Worm (Caenorhabditis elegans) whole organism, L3 larva: ENCODE measurements around the gene C27A7.8.

Source experiments
- ZK546.5 ChIP-seq: sonication (generic microtip); optimal IDR thresholded peaks from 2 replicates; lab custom pipeline; 2017; ENCODE audit warnings: missing biosample characterization, missing genetic modification characterization
- aly-2 ChIP-seq: fragments of 150-350 bp; optimal IDR thresholded peaks from 2 replicates; lab custom pipeline; 2014; ENCODE audit warnings: missing biosample characterization, missing genetic modification characterization
- ceh-16 ChIP-seq: sonication (generic microtip); optimal IDR thresholded peaks from 2 replicates; lab custom pipeline; 2017; ENCODE audit warnings: missing biosample characterization, missing genetic modification characterization
- ceh-82 ChIP-seq: fragments of 150-350 bp; optimal IDR thresholded peaks from 2 replicates; lab custom pipeline; 2014; ENCODE audit warnings: missing biosample characterization, missing genetic modification characterization
- daf-12 ChIP-seq: fragments of 150-350 bp; optimal IDR thresholded peaks from 2 replicates; lab custom pipeline; 2014; ENCODE audit warnings: missing biosample characterization, missing genetic modification reagents, missing genetic modification characterization
- egl-5 ChIP-seq: fragments of 150-350 bp; optimal IDR thresholded peaks from 2 replicates; lab custom pipeline; 2017; ENCODE audit warnings: missing biosample characterization, missing genetic modification reagents, missing genetic modification characterization, inconsistent platforms
- elt-1 ChIP-seq: fragments of 150-350 bp; optimal IDR thresholded peaks from 2 replicates; lab custom pipeline; 2014; ENCODE audit warnings: missing biosample characterization, missing genetic modification characterization
- elt-2 ChIP-seq: sonication (generic microtip); optimal IDR thresholded peaks from 2 replicates; lab custom pipeline; 2016; ENCODE audit warnings: missing genetic modification reagents, mild to moderate bottlenecking, missing genetic modification characterization, missing compliant biosample characterization
- eor-1 ChIP-seq, 2 experiments: fragments of 150-350 bp; optimal IDR thresholded peaks; 2 replicates each; lab custom pipeline; 2014 to 2018; ENCODE audit warnings: missing biosample characterization in 2 of 2, missing genetic modification characterization in 2 of 2
- fkh-2 ChIP-seq: fragments of 150-350 bp; optimal IDR thresholded peaks from 2 replicates; lab custom pipeline; 2014; ENCODE audit warnings: missing biosample characterization, missing genetic modification reagents, missing genetic modification characterization
- fos-1 ChIP-seq: fragments of 150-350 bp; optimal IDR thresholded peaks from 2 replicates; lab custom pipeline; 2014; ENCODE audit warnings: missing biosample characterization, missing genetic modification characterization
- hmg-11 ChIP-seq: sonication (generic microtip); optimal IDR thresholded peaks from 2 replicates; lab custom pipeline; 2016; ENCODE audit warnings: missing genetic modification characterization, missing compliant biosample characterization
- jun-1 ChIP-seq: fragments of 150-350 bp; optimal IDR thresholded peaks from 2 replicates; lab custom pipeline; 2014; ENCODE audit warnings: missing biosample characterization, missing genetic modification reagents, missing genetic modification characterization
- lin-15B ChIP-seq: fragments of 150-350 bp; optimal IDR thresholded peaks from 2 replicates; lab custom pipeline; 2014; ENCODE audit warnings: missing biosample characterization, missing genetic modification characterization
- lsy-12 ChIP-seq: sonication (generic microtip); optimal IDR thresholded peaks from 2 replicates; lab custom pipeline; 2016; ENCODE audit warnings: mild to moderate bottlenecking, missing genetic modification characterization, missing compliant biosample characterization
- mdl-1 ChIP-seq: fragments of 150-350 bp; optimal IDR thresholded peaks from 2 replicates; lab custom pipeline; 2014; ENCODE audit warnings: missing biosample characterization, missing genetic modification characterization
- nfya-1 ChIP-seq: sonication (generic microtip); optimal IDR thresholded peaks from 2 replicates; lab custom pipeline; 2017; ENCODE audit warnings: missing genetic modification characterization, mild to moderate bottlenecking, missing compliant biosample characterization, antibody characterized with exemption, moderate library complexity; ENCODE audit not compliant: insufficient read depth
- nhr-11 ChIP-seq: fragments of 150-350 bp; optimal IDR thresholded peaks from 2 replicates; lab custom pipeline; 2014; ENCODE audit warnings: missing biosample characterization, missing genetic modification characterization
- nhr-12 ChIP-seq: fragments of 150-350 bp; optimal IDR thresholded peaks from 2 replicates; lab custom pipeline; 2014; ENCODE audit warnings: missing biosample characterization, missing genetic modification characterization
- nhr-23 ChIP-seq: fragments of 150-350 bp; optimal IDR thresholded peaks from 2 replicates; lab custom pipeline; 2014; ENCODE audit warnings: missing biosample characterization, missing genetic modification reagents, missing genetic modification characterization
- nhr-237 ChIP-seq: fragments of 150-350 bp; optimal IDR thresholded peaks from 2 replicates; lab custom pipeline; 2014; ENCODE audit warnings: missing biosample characterization, missing genetic modification characterization
- nhr-25 ChIP-seq: sonication (generic microtip); optimal IDR thresholded peaks from 2 replicates; lab custom pipeline; 2017; ENCODE audit warnings: missing biosample characterization, missing genetic modification characterization
- nhr-28 ChIP-seq: fragments of 150-350 bp; optimal IDR thresholded peaks from 2 replicates; lab custom pipeline; 2014; ENCODE audit warnings: missing biosample characterization, missing genetic modification characterization
- nhr-67 ChIP-seq: fragments of 150-350 bp; optimal IDR thresholded peaks from 2 replicates; lab custom pipeline; 2014; ENCODE audit warnings: missing biosample characterization, missing genetic modification characterization
- nhr-76 ChIP-seq: fragments of 150-350 bp; sonication (generic microtip); optimal IDR thresholded peaks from 5 replicates; lab custom pipeline; 2014; ENCODE audit warnings: missing biosample characterization, missing genetic modification characterization
- nhr-77 ChIP-seq: fragments of 150-350 bp; optimal IDR thresholded peaks from 2 replicates; lab custom pipeline; 2014; ENCODE audit warnings: missing biosample characterization, missing genetic modification characterization
- pqm-1 ChIP-seq: fragments of 150-350 bp; optimal IDR thresholded peaks from 2 replicates; lab custom pipeline; 2017; ENCODE audit warnings: missing biosample characterization, missing genetic modification characterization, inconsistent platforms
- sea-2 ChIP-seq: fragments of 150-350 bp; sonication (generic microtip); optimal IDR thresholded peaks from 4 replicates; lab custom pipeline; 2014; ENCODE audit warnings: missing biosample characterization, missing genetic modification reagents, missing genetic modification characterization
- skn-1 ChIP-seq: fragments of 150-350 bp; optimal IDR thresholded peaks from 2 replicates; lab custom pipeline; 2014; ENCODE audit warnings: missing biosample characterization, missing genetic modification characterization
- snpc-4 ChIP-seq: fragments of 150-350 bp; optimal IDR thresholded peaks from 2 replicates; lab custom pipeline; 2014; ENCODE audit warnings: missing biosample characterization, missing genetic modification characterization
- tbx-2 ChIP-seq: sonication (generic microtip); optimal IDR thresholded peaks from 2 replicates; lab custom pipeline; 2016; ENCODE audit warnings: mild to moderate bottlenecking, missing genetic modification characterization, missing compliant biosample characterization
- unc-39 ChIP-seq: sonication (generic microtip); optimal IDR thresholded peaks from 4 replicates; lab custom pipeline; 2017; ENCODE audit warnings: missing biosample characterization, missing genetic modification characterization
- unc-62 ChIP-seq: fragments of 150-350 bp; sonication (generic microtip); optimal IDR thresholded peaks from 4 replicates; lab custom pipeline; 2014; ENCODE audit warnings: missing biosample characterization, missing genetic modification reagents, missing genetic modification characterization
- zag-1 ChIP-seq: fragments of 150-350 bp; optimal IDR thresholded peaks from 2 replicates; lab custom pipeline; 2014; ENCODE audit warnings: missing biosample characterization, missing genetic modification characterization
- ztf-11 ChIP-seq: fragments of 150-350 bp; optimal IDR thresholded peaks from 2 replicates; lab custom pipeline; 2014; ENCODE audit warnings: missing biosample characterization, missing genetic modification characterization

The C27A7.8 gene

ce11 chrV:12154554-12154953, 1.6 kb downstream of the C27A7.8 start, which contains the start of gene C27A7.9:
TSS of gene C27A7.9 (minus strand) at chrV:12154654.
- TF ChIP-seq daf-12 (no peak), unc-62 (GFP tag; lab: Kevin White, UChicago) (no peak), hmg-11 (tag; lab: Kevin White, UChicago) (no peak), jun-1 (tag; lab: Kevin White, UChicago) (no peak), nhr-67 (tag; lab: Kevin White, UChicago) (no peak), ZK546.5 (tag; lab: Kevin White, UChicago) (no peak), nfya-1 (tag; lab: Kevin White, UChicago) (no peak), nhr-77 (no peak), pqm-1 (tag; lab: Kevin White, UChicago) (no peak), nhr-237 (tag; lab: Kevin White, UChicago) (no peak), egl-5 (tag; lab: Kevin White, UChicago) (no peak), tbx-2 (tag; lab: Kevin White, UChicago) (no peak), fos-1 (tag; lab: Kevin White, UChicago) (no peak), mdl-1 (tag; lab: Kevin White, UChicago) (no peak), nhr-11 (tag; lab: Kevin White, UChicago) (no peak), aly-2 (tag; lab: Kevin White, UChicago) (no peak), ceh-82 (tag; lab: Kevin White, UChicago) (no peak), skn-1 (tag; lab: Kevin White, UChicago) (no peak), nhr-76 (tag; lab: Kevin White, UChicago) (no peak)

ce11 chrV:12158377-12158776, 5.4 kb downstream of the C27A7.8 start:
- TF ChIP-seq nfya-1 (tag; lab: Kevin White, UChicago) (peak; percentile 25), mdl-1 (tag; lab: Kevin White, UChicago) (no peak)

- TF ChIP-seq nhr-77: no peak
- peak; percentile 35 for TF ChIP-seq egl-5 (tag; lab: Kevin White, UChicago)
- peak; percentile 51 for TF ChIP-seq nhr-25
- TF ChIP-seq ceh-16 (tag; lab: Kevin White, UChicago): no peak
- no peak for TF ChIP-seq nhr-76 (tag; lab: Kevin White, UChicago)
- TF ChIP-seq nfya-1 (tag; lab: Kevin White, UChicago): no peak
- TF ChIP-seq, all 47 proteins: peak for 2
Observed at ce11 chrV:12159975-12160374, 7.0 kb downstream of the C27A7.8 start.

ce11 chrV:12161157-12161556, 8.2 kb downstream of the C27A7.8 start:
- TF ChIP-seq ztf-11 (tag; lab: Kevin White, UChicago): no peak
- no peak for TF ChIP-seq lsy-12 (tag; lab: Kevin White, UChicago)
- no peak for TF ChIP-seq elt-2 (tag; lab: Kevin White, UChicago)
- TF ChIP-seq nfya-1 (tag; lab: Kevin White, UChicago): peak; percentile 15
- TF ChIP-seq daf-12: no peak
- TF ChIP-seq hmg-11 (tag; lab: Kevin White, UChicago): peak; percentile 34
- TF ChIP-seq nhr-23 (tag; lab: Kevin White, UChicago): no peak
- TF ChIP-seq nhr-76 (tag; lab: Kevin White, UChicago): no peak
- no peak for TF ChIP-seq sea-2 (GFP tag; lab: Kevin White, UChicago)
- TF ChIP-seq nhr-25: no peak
- TF ChIP-seq zag-1 (tag; lab: Kevin White, UChicago): no peak

ce11 chrV:12162220-12162619, 9.3 kb downstream of the C27A7.8 start, which contains the start of gene C27A7.5:
TSS of gene C27A7.5 (minus strand) at chrV:12162320.
- no peak for TF ChIP-seq eor-1 (tag; optimal IDR thresholded peaks at IDR 0.05; lab: Kevin White, UChicago)
- TF ChIP-seq elt-2 (tag; lab: Kevin White, UChicago): no peak
- no peak for TF ChIP-seq ZK546.5 (tag; lab: Kevin White, UChicago)
- TF ChIP-seq hmg-11 (tag; lab: Kevin White, UChicago): no peak
- no peak for TF ChIP-seq fkh-2 (tag; lab: Kevin White, UChicago)
- TF ChIP-seq unc-39 (tag; lab: Kevin White, UChicago): no peak
- TF ChIP-seq nhr-28 (tag; lab: Kevin White, UChicago): no peak
- TF ChIP-seq tbx-2 (tag; lab: Kevin White, UChicago): no peak
- no peak for TF ChIP-seq nhr-237 (tag; lab: Kevin White, UChicago)
- TF ChIP-seq nhr-12 (tag; lab: Kevin White, UChicago): no peak
- TF ChIP-seq snpc-4: no peak
- TF ChIP-seq unc-62 (GFP tag; lab: Kevin White, UChicago): no peak
- no peak for TF ChIP-seq nhr-11 (tag; lab: Kevin White, UChicago)
- TF ChIP-seq nhr-25: no peak
- TF ChIP-seq lsy-12 (tag; lab: Kevin White, UChicago): no peak
- no peak for TF ChIP-seq lin-15B (tag; lab: Kevin White, UChicago)
- TF ChIP-seq ceh-16 (tag; lab: Kevin White, UChicago): no peak
- TF ChIP-seq elt-1 (tag; lab: Kevin White, UChicago): no peak
- TF ChIP-seq, all 47 proteins: peak for 0
